Fruit fly (Drosophila melanogaster) whole organism, embryonic: ENCODE measurements around the gene CG1910.

Experiments used
- Adf1 ChIP-seq: fragments of 200-800 bp; sonication (Bioruptor generic); IDR thresholded peaks from 2 replicates; pipeline ENCODE4 v1.3.6; 2022; ENCODE audit warnings: missing biosample characterization, missing genetic modification characterization
- Atf-2 ChIP-seq: fragments of 200-800 bp; sonication (Bioruptor generic); optimal IDR thresholded peaks from 2 replicates; lab custom pipeline; 2016; ENCODE audit warnings: missing biosample characterization, missing genetic modification characterization
- B-H1 ChIP-seq: fragments of 200-800 bp; sonication (Bioruptor generic); IDR thresholded peaks from 3 replicates; pipeline ENCODE4 v1.3.6; 2022; ENCODE audit warnings: missing biosample characterization, missing genetic modification characterization
- Bteb2 ChIP-seq: fragments of 200-800 bp; sonication (Bioruptor generic); optimal IDR thresholded peaks from 2 replicates; lab custom pipeline; 2016; ENCODE audit warnings: missing biosample characterization, missing genetic modification characterization
- CG1024 ChIP-seq: fragments of 200-800 bp; sonication (Bioruptor generic); IDR thresholded peaks from 2 replicates; pipeline ENCODE4 v1.3.6; 2022; ENCODE audit warnings: missing biosample characterization, missing genetic modification characterization
- CG10654 ChIP-seq: fragments of 200-800 bp; sonication (Bioruptor generic); optimal IDR thresholded peaks from 2 replicates; lab custom pipeline; 2016; ENCODE audit warnings: missing biosample characterization, missing genetic modification characterization
- CG10959 ChIP-seq: fragments of 200-800 bp; sonication (Bioruptor generic); IDR thresholded peaks from 2 replicates; pipeline ENCODE4 v1.3.6; 2022; ENCODE audit warnings: missing biosample characterization, missing genetic modification characterization
- CG12104 ChIP-seq: fragments of 200-800 bp; sonication (Bioruptor generic); optimal IDR thresholded peaks from 3 replicates; lab custom pipeline; 2016; ENCODE audit warnings: missing biosample characterization, missing genetic modification characterization
- CG13287 ChIP-seq: fragments of 200-800 bp; sonication (Bioruptor generic); IDR thresholded peaks from 2 replicates; pipeline ENCODE4 v1.3.6; 2022; ENCODE audit warnings: missing biosample characterization, missing genetic modification characterization; ENCODE audit not compliant: partially characterized antibody
- CG13296 ChIP-seq: fragments of 200-800 bp; sonication (Bioruptor generic); optimal IDR thresholded peaks from 3 replicates; lab custom pipeline; 2018; ENCODE audit warnings: missing biosample characterization, mild to moderate bottlenecking, missing genetic modification characterization
- CG14667 ChIP-seq: fragments of 200-800 bp; sonication (Bioruptor generic); IDR thresholded peaks from 2 replicates; pipeline ENCODE4 v1.3.6; 2022; ENCODE audit warnings: missing biosample characterization, missing genetic modification characterization
- CG14710 ChIP-seq: fragments of 200-800 bp; sonication (Bioruptor generic); optimal IDR thresholded peaks from 3 replicates; lab custom pipeline; 2019; ENCODE audit warnings: missing biosample characterization, mild to moderate bottlenecking, missing genetic modification characterization, moderate library complexity
- CG14860 ChIP-seq: fragments of 200-800 bp; sonication (Bioruptor generic); IDR thresholded peaks from 3 replicates; pipeline ENCODE4 v1.3.6; 2022; ENCODE audit warnings: missing biosample characterization, missing genetic modification characterization; ENCODE audit not compliant: partially characterized antibody
- CG15514 ChIP-seq: fragments of 200-800 bp; sonication (Bioruptor generic); optimal IDR thresholded peaks from 3 replicates; lab custom pipeline; 2017; ENCODE audit warnings: missing biosample characterization, missing genetic modification characterization, mild to moderate bottlenecking, moderate library complexity, missing genetic modification reagents
- CG1603 ChIP-seq: fragments of 200-800 bp; sonication (Bioruptor generic); optimal IDR thresholded peaks from 2 replicates; lab custom pipeline; 2019; ENCODE audit warnings: missing biosample characterization, mild to moderate bottlenecking, missing genetic modification characterization, moderate library complexity
- CG1792 ChIP-seq: fragments of 200-800 bp; sonication (Bioruptor generic); optimal IDR thresholded peaks from 2 replicates; lab custom pipeline; 2016; ENCODE audit warnings: missing biosample characterization, missing genetic modification characterization
- CG18619 ChIP-seq: fragments of 200-800 bp; sonication (Bioruptor generic); optimal IDR thresholded peaks from 3 replicates; lab custom pipeline; 2017; ENCODE audit warnings: missing biosample characterization, mild to moderate bottlenecking, missing genetic modification characterization
- CG18764 ChIP-seq: fragments of 200-800 bp; sonication (Bioruptor generic); optimal IDR thresholded peaks from 3 replicates; lab custom pipeline; 2016; ENCODE audit warnings: missing biosample characterization, missing genetic modification characterization
- CG4404 ChIP-seq: fragments of 200-800 bp; sonication (Bioruptor generic); IDR thresholded peaks from 2 replicates; pipeline ENCODE4 v1.3.6; 2022; ENCODE audit warnings: missing biosample characterization, missing genetic modification characterization
- CG4424 ChIP-seq: fragments of 200-800 bp; sonication (Bioruptor generic); optimal IDR thresholded peaks from 3 replicates; lab custom pipeline; 2016; ENCODE audit warnings: missing biosample characterization, missing genetic modification characterization
- CG4730 ChIP-seq: fragments of 200-800 bp; sonication (Bioruptor generic); IDR thresholded peaks from 2 replicates; pipeline ENCODE4 v1.3.6; 2022; ENCODE audit warnings: missing biosample characterization, missing genetic modification characterization
- CG8089 ChIP-seq: fragments of 200-800 bp; sonication (Bioruptor generic); optimal IDR thresholded peaks from 3 replicates; lab custom pipeline; 2016; ENCODE audit warnings: missing biosample characterization, missing genetic modification characterization
- CG9609 ChIP-seq: fragments of 200-800 bp; sonication (Bioruptor generic); optimal IDR thresholded peaks from 3 replicates; lab custom pipeline; 2016; ENCODE audit warnings: missing biosample characterization, missing genetic modification characterization
- CG9797 ChIP-seq: fragments of 200-800 bp; sonication (Bioruptor generic); optimal IDR thresholded peaks from 3 replicates; lab custom pipeline; 2018; ENCODE audit warnings: missing biosample characterization, mild to moderate bottlenecking, missing genetic modification characterization
- D19B ChIP-seq: fragments of 200-800 bp; sonication (Bioruptor generic); optimal IDR thresholded peaks from 2 replicates; lab custom pipeline; 2017; ENCODE audit warnings: missing biosample characterization, mild to moderate bottlenecking, missing genetic modification characterization
- Dfd ChIP-seq, 2 experiments: fragments of >200 bp; optimal IDR thresholded peaks; 2 replicates each; lab custom pipeline; 2017; ENCODE audit warnings: missing biosample characterization in 2 of 2, missing genetic modification characterization in 2 of 2
- Gsc ChIP-seq: fragments of 200-800 bp; sonication (Bioruptor generic); IDR thresholded peaks from 2 replicates; pipeline ENCODE4 v1.3.6; 2022; ENCODE audit warnings: missing biosample characterization, missing genetic modification characterization
- HLHmδ ChIP-seq: fragments of 200-800 bp; sonication (Bioruptor generic); optimal IDR thresholded peaks from 2 replicates; lab custom pipeline; 2018; ENCODE audit warnings: missing biosample characterization, mild to moderate bottlenecking, missing genetic modification characterization, moderate library complexity
- Hsf ChIP-seq: fragments of 200-800 bp; sonication (Bioruptor generic); optimal IDR thresholded peaks from 3 replicates; lab custom pipeline; 2016; ENCODE audit warnings: missing biosample characterization, missing genetic modification characterization
- Max ChIP-seq: fragments of 200-800 bp; sonication (Bioruptor generic); optimal IDR thresholded peaks from 2 replicates; lab custom pipeline; 2016; ENCODE audit warnings: missing biosample characterization, mild to moderate bottlenecking, missing genetic modification characterization
- Myb ChIP-seq: fragments of 200-800 bp; sonication (Bioruptor generic); optimal IDR thresholded peaks from 2 replicates; lab custom pipeline; 2016; ENCODE audit warnings: missing biosample characterization, missing genetic modification characterization
- NC2α ChIP-seq: fragments of 200-800 bp; sonication (Bioruptor generic); optimal IDR thresholded peaks from 2 replicates; lab custom pipeline; 2016; ENCODE audit warnings: missing biosample characterization, missing genetic modification characterization
- NK7.1 ChIP-seq: fragments of 200-800 bp; sonication (Bioruptor generic); optimal IDR thresholded peaks from 3 replicates; lab custom pipeline; 2016; ENCODE audit warnings: missing biosample characterization, missing genetic modification characterization
- Nf-YA ChIP-seq: fragments of 200-800 bp; sonication (Bioruptor generic); IDR thresholded peaks from 2 replicates; pipeline ENCODE4 v1.3.6; 2022; ENCODE audit warnings: missing biosample characterization, missing genetic modification characterization
- Tbp ChIP-seq: fragments of >200 bp; optimal IDR thresholded peaks from 2 replicates; lab custom pipeline; 2018; ENCODE audit warnings: missing biosample characterization, missing genetic modification characterization
- cad ChIP-seq: fragments of >200 bp; optimal IDR thresholded peaks from 2 replicates; lab custom pipeline; 2017; ENCODE audit warnings: missing biosample characterization, missing genetic modification characterization
- dpn ChIP-seq, 2 experiments: fragments of 200-800 bp; sonication (Bioruptor generic); optimal IDR thresholded peaks; 3 replicates each; lab custom pipeline; 2016; ENCODE audit warnings: missing biosample characterization in 2 of 2, missing genetic modification characterization in 2 of 2
- gt ChIP-seq: fragments of 200-800 bp; sonication (Bioruptor generic); IDR thresholded peaks from 2 replicates; pipeline ENCODE4 v1.3.6; 2022; ENCODE audit warnings: missing biosample characterization, missing genetic modification characterization
- hkb ChIP-seq, 2 experiments: fragments of 200-800 bp in 1 of 2; fragments of >200 bp in 1 of 2; sonication (Bioruptor generic) in 1 of 2; IDR thresholded peaks in 1 of 2; optimal IDR thresholded peaks in 1 of 2; 2 replicates each; pipeline versions ENCODE4 v1.3.6 to Lab custom; 2017 to 2022; ENCODE audit warnings: missing biosample characterization in 1 of 2, missing genetic modification characterization in 1 of 2
- lab ChIP-seq: fragments of 200-800 bp; sonication (Bioruptor generic); optimal IDR thresholded peaks from 3 replicates; lab custom pipeline; 2017; ENCODE audit warnings: missing biosample characterization, missing genetic modification characterization, mild to moderate bottlenecking, moderate library complexity, missing genetic modification reagents
- lmd ChIP-seq: fragments of 200-800 bp; sonication (Bioruptor generic); IDR thresholded peaks from 2 replicates; pipeline ENCODE4 v1.3.6; 2022; ENCODE audit warnings: missing biosample characterization, missing genetic modification characterization
- p53 ChIP-seq: fragments of 200-800 bp; sonication (Bioruptor generic); optimal IDR thresholded peaks from 2 replicates; lab custom pipeline; 2016; ENCODE audit warnings: missing biosample characterization, missing genetic modification characterization
- prd ChIP-seq, 3 experiments: fragments of >200 bp in 2 of 3; fragments of 200-800 bp in 1 of 3; sonication (Bioruptor generic) in 1 of 3; optimal IDR thresholded peaks in 2 of 3; IDR thresholded peaks in 1 of 3; 2 replicates in 2 of 3; 3 replicates in 1 of 3; pipeline versions ENCODE4 v1.3.6 to Lab custom; 2017 to 2022; ENCODE audit warnings: missing biosample characterization in 1 of 3, missing genetic modification characterization in 1 of 3
- pzg ChIP-seq: fragments of 200-800 bp; sonication (Bioruptor generic); optimal IDR thresholded peaks from 3 replicates; lab custom pipeline; 2018; ENCODE audit warnings: missing biosample characterization, mild to moderate bottlenecking, missing genetic modification characterization, moderate library complexity
- sob ChIP-seq: fragments of 200-800 bp; sonication (Bioruptor generic); IDR thresholded peaks from 2 replicates; pipeline ENCODE4 v1.3.6; 2022; ENCODE audit warnings: missing biosample characterization, missing genetic modification characterization
- ssp ChIP-seq: fragments of 200-800 bp; sonication (Bioruptor generic); IDR thresholded peaks from 2 replicates; pipeline ENCODE4 v1.3.6; 2022; ENCODE audit warnings: missing biosample characterization, missing genetic modification characterization
- tx ChIP-seq: fragments of 200-800 bp; sonication (Bioruptor generic); optimal IDR thresholded peaks from 2 replicates; lab custom pipeline; 2016; ENCODE audit warnings: missing biosample characterization, missing genetic modification characterization
- zfh1 ChIP-seq: fragments of 200-800 bp; sonication (Bioruptor generic); IDR thresholded peaks from 3 replicates; pipeline ENCODE4 v1.3.6; 2022; ENCODE audit warnings: missing biosample characterization, missing genetic modification characterization
- zfh2 ChIP-seq: fragments of 200-800 bp; sonication (Bioruptor generic); optimal IDR thresholded peaks from 2 replicates; lab custom pipeline; 2016; ENCODE audit warnings: missing biosample characterization, missing genetic modification characterization

CG1910 gene

dm6 chr3R:31776583-31777362 lies 29.3 kb downstream of the CG1910 start, which contains the start of the genes CG2126 and faf (continued):
- TF ChIP-seq CG4404 (peak; percentile 42), dpn (GFP tag; optimal IDR thresholded peaks at IDR 0.05; lab: Kevin White, UChicago) (peak; percentile 64 to 85), Adf1 (GFP tag; lab: Robert Waterston, UW) (peak; percentile 18; the same call in 1 of the 2 replicates), CG9609 (peak; percentile 45), CG12104 (GFP tag; lab: Kevin White, UChicago) (peak; percentile 75), tx (GFP tag; lab: Kevin White, UChicago) (peak; percentile 16), sob (GFP tag; lab: Robert Waterston, UW) (peak; percentile 64), D19B (GFP tag; lab: Kevin White, UChicago) (peak; percentile 43), CG10654 (GFP tag; lab: Kevin White, UChicago) (peak; percentile 63), CG13296 (peak; percentile 76), NC2α (GFP tag; lab: Kevin White, UChicago) (no peak), CG1024 (GFP tag; lab: Robert Waterston, UW) (no peak), CG4730 (GFP tag; lab: Robert Waterston, UW) (peak; percentile 52; the same call in 1 of the 2 replicates), CG13287 (peak; percentile 61; the same call in 1 of the 2 replicates), Atf-2 (GFP tag; lab: Kevin White, UChicago) (peak; percentile 34), zfh1 (GFP tag; lab: Robert Waterston, UW) (peak; percentile 72; the same call in 2 of the 3 replicates), p53 (GFP tag; lab: Kevin White, UChicago) (no peak), CG18764 (GFP tag; lab: Kevin White, UChicago) (peak; percentile 73), zfh2 (GFP tag; lab: Kevin White, UChicago) (peak; percentile 53), Tbp (GFP tag; lab: Kevin White, UChicago) (no peak), gt (GFP tag; lab: Robert Waterston, UW) (peak; percentile 31; the same call in 1 of the 2 replicates), cad (GFP tag; lab: Kevin White, UChicago) (no peak), CG1603 (no peak), CG10959 (GFP tag; lab: Robert Waterston, UW) (no peak), Dfd (GFP tag; optimal IDR thresholded peaks at IDR 0.05; lab: Kevin White, UChicago) (no peak), lab (no peak), CG1792 (GFP tag; lab: Kevin White, UChicago) (no peak), prd (optimal IDR thresholded peaks at IDR 0.05; lab: Kevin White, UChicago) (no peak), prd (GFP tag; IDR thresholded peaks at IDR 0.05; lab: Robert Waterston, UW) (peak; percentile 84), CG18619 (GFP tag; lab: Kevin White, UChicago) (peak; percentile 59), CG14710 (tag; lab: Kevin White, UChicago) (peak; percentile 86), Myb (peak; percentile 7), ssp (GFP tag; lab: Robert Waterston, UW) (peak; percentile 61), B-H1 (peak; percentile 56; the same call in 2 of the 3 replicates), hkb (optimal IDR thresholded peaks at IDR 0.05; lab: Kevin White, UChicago) (no peak), hkb (GFP tag; IDR thresholded peaks at IDR 0.05; lab: Robert Waterston, UW) (peak; percentile 79), CG15514 (peak; percentile 99), HLHmδ (GFP tag; lab: Kevin White, UChicago) (no peak), Max (peak; percentile 55), Gsc (GFP tag; lab: Robert Waterston, UW) (no peak), pzg (GFP tag; lab: Kevin White, UChicago) (peak; percentile 57), CG14667 (0 out of 2 replicates have a peak, but pooled peaks have one; percentile 43), Bteb2 (GFP tag; lab: Kevin White, UChicago) (peak; percentile 41), lmd (GFP tag; lab: Robert Waterston, UW) (peak; percentile 80), CG4424 (GFP tag; lab: Kevin White, UChicago) (peak; percentile 74), CG9797 (GFP tag; lab: Kevin White, UChicago) (peak; percentile 30), CG8089 (GFP tag; lab: Kevin White, UChicago) (peak; percentile 21), CG14860 (GFP tag; lab: Robert Waterston, UW) (peak; percentile 33; the same call in 2 of the 3 replicates), Hsf (GFP tag; lab: Kevin White, UChicago) (peak; percentile 58), Nf-YA (peak; percentile 46; the same call in 1 of the 2 replicates), NK7.1 (GFP tag; lab: Kevin White, UChicago) (peak; percentile 42)
